Fruit fly (Drosophila melanogaster): ENCODE measurements around the gene RpL22.

- peak in 1 of 2 experiments; percentile 18 for TF ChIP-seq dpn (GFP tag; optimal IDR thresholded peaks at IDR 0.05)
- TF ChIP-seq fru (optimal IDR thresholded peaks at IDR 0.05): no peak
- TF ChIP-seq sd (tag; optimal IDR thresholded peaks at IDR 0.05): peak; percentile 53
- TF ChIP-seq her (GFP tag; optimal IDR thresholded peaks at IDR 0.05): no peak
- no peak for TF ChIP-seq wek (GFP tag; optimal IDR thresholded peaks at IDR 0.05)
- no peak for TF ChIP-seq sima (GFP tag; optimal IDR thresholded peaks at IDR 0.05)
- peak; percentile 86 for TF ChIP-seq hb (GFP tag; IDR thresholded peaks at IDR 0.05; ENCODE audit: partially characterized antibody)
- no peak for TF ChIP-seq danr (GFP tag; IDR thresholded peaks at IDR 0.05)
- TF ChIP-seq ara (GFP tag; IDR thresholded peaks at IDR 0.05): no peak
- TF ChIP-seq CG11723 (GFP tag; optimal IDR thresholded peaks at IDR 0.05): peak; percentile 4
Observed at dm6 chrX:758892-759621, 5.9 kb downstream of the RpL22 start, which contains the start of gene CG5273.
